Fruit fly (Drosophila melanogaster): ENCODE measurements around the gene Usp39.

Usp39 gene

DNA sequence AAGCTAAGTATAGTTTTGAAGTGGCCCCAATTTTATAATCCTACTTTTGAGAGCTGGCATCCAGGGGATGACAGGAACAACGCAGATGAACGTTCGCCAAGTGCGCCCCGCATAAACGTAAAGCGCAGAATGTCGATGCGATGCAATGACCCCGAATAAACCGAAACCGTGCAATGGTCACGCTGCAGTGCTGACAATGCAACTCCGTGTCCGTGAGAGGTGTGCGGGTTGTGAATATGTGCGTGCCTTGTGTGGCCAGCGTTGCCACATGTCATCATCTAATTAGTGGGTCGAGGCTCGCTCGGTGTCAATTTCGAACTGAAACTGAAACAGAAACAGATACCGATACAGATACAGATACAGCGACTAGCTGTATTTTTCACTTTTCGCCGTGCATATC is 10.1 kb downstream of the Usp39 start:
- TF ChIP-seq ss (GFP tag; optimal IDR thresholded peaks at IDR 0.05) (peak in 1 of 2 experiments; percentile 31), Sox15 (GFP tag; optimal IDR thresholded peaks at IDR 0.05) (no peak), svp (GFP tag) (peak; percentile 61), Eip78C (GFP tag) (peak; percentile 49)

DNA sequence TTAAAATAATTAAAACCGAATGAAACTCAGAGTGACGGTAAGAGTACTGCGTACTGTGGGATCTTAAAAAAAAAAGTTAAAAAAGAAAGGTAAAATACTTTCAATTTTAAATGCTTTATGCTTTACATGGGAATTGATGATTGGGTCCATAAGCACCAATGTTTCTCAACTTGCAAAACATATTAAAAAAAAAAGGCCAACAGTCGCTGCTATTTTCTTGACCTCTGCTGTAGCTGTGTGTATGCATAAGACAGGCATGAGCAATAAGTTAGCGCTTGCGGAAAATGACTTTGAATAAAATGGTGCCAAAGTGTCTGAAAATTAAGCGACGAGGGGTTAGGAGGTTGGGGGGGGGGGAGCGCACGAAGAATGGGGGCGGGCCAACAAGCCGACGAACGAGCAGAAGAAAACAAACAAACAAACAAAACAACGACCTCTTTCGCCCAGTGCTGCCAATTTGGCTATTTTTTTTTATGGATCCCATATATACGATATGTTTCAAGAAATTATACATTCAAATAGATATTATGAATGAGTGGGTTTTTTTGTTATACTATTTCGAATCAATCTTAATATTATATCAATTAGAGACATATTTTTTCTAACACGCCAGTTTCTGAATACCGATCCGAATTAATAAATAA is 11.6 kb downstream of the Usp39 start:
- TF ChIP-seq Gug (GFP tag; IDR thresholded peaks at IDR 0.05) (peak; percentile 68), cyc (GFP tag; optimal IDR thresholded peaks at IDR 0.05) (peak; percentile 73), CG6276 (GFP tag; optimal IDR thresholded peaks at IDR 0.05) (no peak), Smox (GFP tag; optimal IDR thresholded peaks at IDR 0.05) (peak; percentile 61), CG8119 (GFP tag; IDR thresholded peaks at IDR 0.05) (peak; percentile 68), CG8632 (GFP tag; optimal IDR thresholded peaks at IDR 0.05) (peak; percentile 63), CG11294 (GFP tag; IDR thresholded peaks at IDR 0.05) (0 out of 2 replicates have a peak, but pooled peaks have one; percentile 36), spab (GFP tag; optimal IDR thresholded peaks at IDR 0.05) (peak; percentile 71), Eip78C (GFP tag) (peak; percentile 94), CG1621 (tag; optimal IDR thresholded peaks at IDR 0.05) (peak; percentile 54), eg (GFP tag; IDR thresholded peaks at IDR 0.05) (peak; percentile 78), ss (GFP tag; optimal IDR thresholded peaks at IDR 0.05) (peak; percentile 65 to 70), Hr38 (GFP tag; optimal IDR thresholded peaks at IDR 0.05) (no peak), CG34406 (GFP tag; optimal IDR thresholded peaks at IDR 0.05) (peak; percentile 76), CG16779 (tag; optimal IDR thresholded peaks at IDR 0.05) (no peak), Blimp-1 (GFP tag; optimal IDR thresholded peaks at IDR 0.05) (no peak), CG32006 (GFP tag; optimal IDR thresholded peaks at IDR 0.05) (peak; percentile 67), CG7368 (GFP tag; optimal IDR thresholded peaks at IDR 0.05) (peak; percentile 77), CG3032 (tag; optimal IDR thresholded peaks at IDR 0.05) (peak; percentile 59), CG6808 (GFP tag; optimal IDR thresholded peaks at IDR 0.05) (peak; percentile 76), CG6854 (GFP tag; optimal IDR thresholded peaks at IDR 0.05) (no peak), Eip93F (GFP tag; optimal IDR thresholded peaks at IDR 0.05) (no peak), CG4318 (GFP tag; optimal IDR thresholded peaks at IDR 0.05) (no peak), acj6 (GFP tag; optimal IDR thresholded peaks at IDR 0.05) (peak; percentile 77), CG8319 (GFP tag; optimal IDR thresholded peaks at IDR 0.05) (peak; percentile 38), vri (GFP tag; optimal IDR thresholded peaks at IDR 0.05) (no peak), CG9139 (GFP tag; optimal IDR thresholded peaks at IDR 0.05) (no peak), CG10669 (GFP tag; optimal IDR thresholded peaks at IDR 0.05) (no peak), Ets21C (GFP tag; optimal IDR thresholded peaks at IDR 0.05) (peak; percentile 63), fd85E (GFP tag; optimal IDR thresholded peaks at IDR 0.05) (no peak), Lpt (GFP tag; optimal IDR thresholded peaks at IDR 0.05) (peak; percentile 29), dsx (GFP tag; optimal IDR thresholded peaks at IDR 0.05; ENCODE audit: poor library complexity, severe bottlenecking) (no peak), CG15336 (GFP tag; IDR thresholded peaks at IDR 0.05) (peak; percentile 58), fkh (GFP tag; optimal IDR thresholded peaks at IDR 0.05) (peak; percentile 59), pdm3 (GFP tag; optimal IDR thresholded peaks at IDR 0.05) (no peak), Sox15 (GFP tag; optimal IDR thresholded peaks at IDR 0.05) (peak; percentile 54), Eip75B (GFP tag; optimal IDR thresholded peaks at IDR 0.05) (peak; percentile 68), achi (GFP tag; optimal IDR thresholded peaks at IDR 0.05) (peak; percentile 73), salr (GFP tag; optimal IDR thresholded peaks at IDR 0.05) (peak in 1 of 2 experiments; percentile 55), Hr39 (GFP tag; optimal IDR thresholded peaks at IDR 0.05) (peak; percentile 76), CG31627 (GFP tag; optimal IDR thresholded peaks at IDR 0.05) (peak; percentile 70), svp (GFP tag) (no peak), CG6792 (GFP tag; optimal IDR thresholded peaks at IDR 0.05) (peak; percentile 61), CG11902 (GFP tag; optimal IDR thresholded peaks at IDR 0.05) (peak; percentile 55), dac (GFP tag; optimal IDR thresholded peaks at IDR 0.05) (no peak), net (GFP tag; optimal IDR thresholded peaks at IDR 0.05) (peak; percentile 64), Sox14 (GFP tag; optimal IDR thresholded peaks at IDR 0.05) (peak; percentile 66), Ets96B (tag; optimal IDR thresholded peaks at IDR 0.05) (peak; percentile 56), OdsH (GFP tag; optimal IDR thresholded peaks at IDR 0.05) (no peak)
